Worm (Caenorhabditis elegans) whole organism, young adult: ENCODE data around the gene R02E12.5.

ENCODE experiments used
- C17E4.6 ChIP-seq: fragments of 200-800 bp; sonication (Bioruptor generic); IDR thresholded peaks from 2 replicates; pipeline ENCODE4 v1.3.6; 2022; ENCODE audit warnings: missing genetic modification reagents, missing genetic modification characterization, missing compliant biosample characterization
- F10E7.11 ChIP-seq: sonication (generic microtip); optimal IDR thresholded peaks from 2 replicates; lab custom pipeline; 2017; ENCODE audit warnings: mild to moderate bottlenecking, missing genetic modification characterization, moderate library complexity, missing compliant biosample characterization
- F22D6.2 ChIP-seq: sonication (generic microtip); optimal IDR thresholded peaks from 2 replicates; lab custom pipeline; 2016; ENCODE audit warnings: mild to moderate bottlenecking, missing genetic modification characterization, missing compliant biosample characterization
- F37B4.10 ChIP-seq: fragments of 200-800 bp; sonication (Bioruptor generic); IDR thresholded peaks from 2 replicates; pipeline ENCODE4 v1.3.6; 2022; ENCODE audit warnings: missing genetic modification characterization, missing compliant biosample characterization
- F49E8.2 ChIP-seq: sonication (generic microtip); optimal IDR thresholded peaks from 3 replicates; lab custom pipeline; 2017; ENCODE audit warnings: missing genetic modification characterization, mild to moderate bottlenecking, missing compliant biosample characterization, antibody characterized with exemption, moderate library complexity; ENCODE audit not compliant: insufficient read depth
- K11D2.4 ChIP-seq: fragments of 200-800 bp; sonication (Bioruptor generic); IDR thresholded peaks from 2 replicates; pipeline ENCODE4 v1.3.6; 2022; ENCODE audit warnings: missing genetic modification reagents, missing genetic modification characterization, missing compliant biosample characterization
- T26A5.8 ChIP-seq: sonication (generic microtip); optimal IDR thresholded peaks from 2 replicates; lab custom pipeline; 2016; ENCODE audit warnings: missing genetic modification characterization, missing compliant biosample characterization
- Y53G8AR.9 ChIP-seq: fragments of 200-800 bp; sonication (Bioruptor generic); conservative IDR thresholded peaks from 2 replicates; pipeline ENCODE4 v1.3.6; 2022; ENCODE audit warnings: missing genetic modification reagents, missing genetic modification characterization, missing compliant biosample characterization
- Y79H2A.3 ChIP-seq: fragments of 200-800 bp; sonication (Bioruptor generic); conservative IDR thresholded peaks from 2 replicates; pipeline ENCODE4 v1.3.6; 2022; ENCODE audit warnings: missing genetic modification reagents, missing genetic modification characterization, missing compliant biosample characterization
- Y95B8A.8 ChIP-seq: fragments of 200-800 bp; sonication (Bioruptor generic); IDR thresholded peaks from 2 replicates; pipeline ENCODE4 v1.3.6; 2022; ENCODE audit warnings: missing genetic modification reagents, missing genetic modification characterization, missing compliant biosample characterization
- ama-1 ChIP-seq, 3 experiments: fragments of 150-350 bp in 1 of 3; sonication (generic microtip) in 2 of 3; optimal IDR thresholded peaks; 2 replicates each; lab custom pipeline; 2014 to 2018; ENCODE audit warnings: missing biosample characterization in 2 of 3, missing genetic modification characterization in 2 of 3, missing genetic modification reagents in 2 of 3
- aptf-2 ChIP-seq: fragments of 200-800 bp; sonication (Bioruptor generic); conservative IDR thresholded peaks from 2 replicates; pipeline ENCODE4 v1.3.6; 2022; ENCODE audit warnings: missing genetic modification reagents, missing genetic modification characterization, missing compliant biosample characterization
- atf-7 ChIP-seq: sonication (generic microtip); optimal IDR thresholded peaks from 2 replicates; lab custom pipeline; 2017; ENCODE audit warnings: mild to moderate bottlenecking, missing genetic modification characterization, missing compliant biosample characterization
- ccch-3 ChIP-seq: fragments of 200-800 bp; sonication (Bioruptor generic); optimal IDR thresholded peaks from 2 replicates; lab custom pipeline; 2018; ENCODE audit warnings: mild to moderate bottlenecking, missing genetic modification characterization, missing compliant biosample characterization
- cebp-1 ChIP-seq, 2 experiments: fragments of 200-800 bp in 1 of 2; sonication (Bioruptor generic) in 1 of 2; sonication (generic microtip) in 1 of 2; IDR thresholded peaks in 1 of 2; optimal IDR thresholded peaks in 1 of 2; 2 replicates each; pipeline versions ENCODE4 v1.3.6 to Lab custom; 2017 to 2022; ENCODE audit warnings: missing compliant biosample characterization in 2 of 2, missing genetic modification characterization in 2 of 2, mild to moderate bottlenecking in 1 of 2, missing genetic modification reagents in 1 of 2, moderate library complexity in 1 of 2
- cebp-2 ChIP-seq: fragments of 200-800 bp; sonication (Bioruptor generic); IDR thresholded peaks from 2 replicates; pipeline ENCODE4 v1.3.6; 2022; ENCODE audit warnings: missing genetic modification characterization, missing compliant biosample characterization
- ceh-40 ChIP-seq: fragments of 200-800 bp; sonication (Bioruptor generic); IDR thresholded peaks from 2 replicates; pipeline ENCODE4 v1.3.6; 2022; ENCODE audit warnings: missing genetic modification characterization, missing compliant biosample characterization
- ceh-91 ChIP-seq: fragments of 200-800 bp; sonication (Bioruptor generic); IDR thresholded peaks from 2 replicates; pipeline ENCODE4 v1.3.6; 2022; ENCODE audit warnings: missing genetic modification reagents, missing genetic modification characterization, missing compliant biosample characterization
- dox-1 ChIP-seq: fragments of 200-800 bp; sonication (Bioruptor generic); IDR thresholded peaks from 2 replicates; pipeline ENCODE4 v1.3.6; 2022; ENCODE audit warnings: missing genetic modification reagents, missing genetic modification characterization, missing compliant biosample characterization
- egl-18 ChIP-seq: fragments of 200-800 bp; sonication (Bioruptor generic); IDR thresholded peaks from 2 replicates; pipeline ENCODE4 v1.3.6; 2022; ENCODE audit warnings: missing genetic modification reagents, missing genetic modification characterization, missing compliant biosample characterization
- ekl-4 ChIP-seq: fragments of 200-800 bp; sonication (Bioruptor generic); IDR thresholded peaks from 2 replicates; pipeline ENCODE4 v1.3.6; 2022; ENCODE audit warnings: missing genetic modification reagents, missing genetic modification characterization, missing compliant biosample characterization
- gei-17 ChIP-seq: fragments of 200-800 bp; sonication (Bioruptor generic); optimal IDR thresholded peaks from 2 replicates; lab custom pipeline; 2018; ENCODE audit warnings: mild to moderate bottlenecking, missing genetic modification characterization, missing compliant biosample characterization
- hmg-1.2 ChIP-seq: fragments of 200-800 bp; sonication (Bioruptor generic); IDR thresholded peaks from 2 replicates; pipeline ENCODE4 v1.3.6; 2022; ENCODE audit warnings: missing genetic modification reagents, missing genetic modification characterization, missing compliant biosample characterization
- hmg-20 ChIP-seq: fragments of 200-800 bp; sonication (Bioruptor generic); IDR thresholded peaks from 2 replicates; pipeline ENCODE4 v1.3.6; 2022; ENCODE audit warnings: missing genetic modification reagents, missing genetic modification characterization, missing compliant biosample characterization
- let-607 ChIP-seq, 2 experiments: fragments of 200-800 bp in 1 of 2; sonication (Bioruptor generic) in 1 of 2; sonication (generic microtip) in 1 of 2; optimal IDR thresholded peaks; 2 replicates each; lab custom pipeline; 2016 to 2018; ENCODE audit warnings: mild to moderate bottlenecking in 2 of 2, missing compliant biosample characterization in 2 of 2, missing genetic modification characterization in 2 of 2, moderate library complexity in 2 of 2, missing genotype in 1 of 2
- lin-40 ChIP-seq: sonication (generic microtip); optimal IDR thresholded peaks from 2 replicates; lab custom pipeline; 2016; ENCODE audit warnings: missing genetic modification characterization, mild to moderate bottlenecking, missing compliant biosample characterization, missing genotype, missing genetic modification reagents
- lir-1 ChIP-seq: fragments of 200-800 bp; sonication (Bioruptor generic); conservative IDR thresholded peaks from 2 replicates; pipeline ENCODE4 v1.3.6; 2022; ENCODE audit warnings: missing genetic modification reagents, missing genetic modification characterization, missing compliant biosample characterization
- madf-10 ChIP-seq: sonication (generic microtip); optimal IDR thresholded peaks from 2 replicates; lab custom pipeline; 2016; ENCODE audit warnings: mild to moderate bottlenecking, missing genetic modification characterization, missing compliant biosample characterization
- nfya-1 ChIP-seq: sonication (generic microtip); optimal IDR thresholded peaks from 2 replicates; lab custom pipeline; 2017; ENCODE audit warnings: antibody characterized with exemption, missing compliant biosample characterization, missing genetic modification characterization, borderline replicate concordance; ENCODE audit not compliant: insufficient read depth
- nfyb-1 ChIP-seq: fragments of 200-800 bp; sonication (Bioruptor generic); IDR thresholded peaks from 2 replicates; pipeline ENCODE4 v1.3.6; 2022; ENCODE audit warnings: missing genetic modification reagents, missing genetic modification characterization, missing compliant biosample characterization
- nhr-120 ChIP-seq: fragments of 200-800 bp; sonication (Bioruptor generic); IDR thresholded peaks from 2 replicates; pipeline ENCODE4 v1.3.6; 2022; ENCODE audit warnings: missing genetic modification characterization, missing compliant biosample characterization
- nhr-179 ChIP-seq: sonication (generic microtip); optimal IDR thresholded peaks from 2 replicates; lab custom pipeline; 2016; ENCODE audit warnings: mild to moderate bottlenecking, missing genetic modification characterization, missing compliant biosample characterization
- nhr-80 ChIP-seq: sonication (generic microtip); optimal IDR thresholded peaks from 2 replicates; lab custom pipeline; 2016; ENCODE audit warnings: missing genetic modification characterization, missing compliant biosample characterization
- nhr-90 ChIP-seq: sonication (generic microtip); optimal IDR thresholded peaks from 2 replicates; lab custom pipeline; 2016; ENCODE audit warnings: missing genotype, mild to moderate bottlenecking, missing genetic modification characterization, missing compliant biosample characterization
- rcor-1 ChIP-seq: fragments of 200-800 bp; sonication (Bioruptor generic); IDR thresholded peaks from 2 replicates; pipeline ENCODE4 v1.3.6; 2022; ENCODE audit warnings: missing genetic modification reagents, missing genetic modification characterization, missing compliant biosample characterization
- repo-1 ChIP-seq: sonication (generic microtip); optimal IDR thresholded peaks from 2 replicates; lab custom pipeline; 2017; ENCODE audit warnings: mild to moderate bottlenecking, missing genetic modification characterization, missing compliant biosample characterization
- rpc-1 ChIP-seq, 2 experiments: fragments of 150-350 bp in 1 of 2; sonication (generic microtip) in 1 of 2; optimal IDR thresholded peaks; 2 replicates each; lab custom pipeline; 2014 to 2018; ENCODE audit warnings: missing biosample characterization in 1 of 2, missing genetic modification characterization in 1 of 2, missing genetic modification reagents in 1 of 2, missing genotype in 1 of 2
- sdz-38 ChIP-seq: sonication (generic microtip); optimal IDR thresholded peaks from 2 replicates; lab custom pipeline; 2016; ENCODE audit warnings: missing genotype, missing genetic modification characterization, missing compliant biosample characterization
- snpc-4 ChIP-seq, 5 experiments: fragments of 150-350 bp in 1 of 5; sonication (generic microtip) in 4 of 5; optimal IDR thresholded peaks; 2 replicates each; lab custom pipeline; 2014 to 2018; ENCODE audit warnings: missing genetic modification characterization in 5 of 5, missing biosample characterization in 3 of 5, antibody characterized with exemption in 2 of 5, mild to moderate bottlenecking in 2 of 5, missing compliant biosample characterization in 2 of 5, missing genotype in 2 of 5, moderate library complexity in 2 of 5, missing genetic modification reagents in 1 of 5
- somi-1 ChIP-seq: fragments of 200-800 bp; sonication (Bioruptor generic); optimal IDR thresholded peaks from 2 replicates; lab custom pipeline; 2018; ENCODE audit warnings: mild to moderate bottlenecking, missing genetic modification characterization, missing compliant biosample characterization
- tbp1 ChIP-seq: fragments of 200-800 bp; sonication (Bioruptor generic); optimal IDR thresholded peaks from 2 replicates; lab custom pipeline; 2018; ENCODE audit warnings: mild to moderate bottlenecking, missing genetic modification characterization, missing compliant biosample characterization
- tlf-1 ChIP-seq: fragments of 200-800 bp; sonication (Bioruptor generic); optimal IDR thresholded peaks from 2 replicates; lab custom pipeline; 2018; ENCODE audit warnings: mild to moderate bottlenecking, missing genetic modification characterization, missing compliant biosample characterization
- unc-62 ChIP-seq: fragments of 150-350 bp; optimal IDR thresholded peaks from 2 replicates; lab custom pipeline; 2014; ENCODE audit warnings: missing biosample characterization, missing genetic modification reagents, missing genetic modification characterization
- ztf-22 ChIP-seq: fragments of 200-800 bp; sonication (Bioruptor generic); optimal IDR thresholded peaks from 2 replicates; lab custom pipeline; 2018; ENCODE audit warnings: mild to moderate bottlenecking, missing genetic modification characterization, moderate library complexity, missing compliant biosample characterization
- ztf-26 ChIP-seq: sonication (generic microtip); optimal IDR thresholded peaks from 2 replicates; lab custom pipeline; 2017; ENCODE audit warnings: missing genetic modification characterization, missing compliant biosample characterization
- ztf-3 ChIP-seq: fragments of 200-800 bp; sonication (Bioruptor generic); optimal IDR thresholded peaks from 2 replicates; lab custom pipeline; 2018; ENCODE audit warnings: mild to moderate bottlenecking, missing genetic modification characterization, missing compliant biosample characterization
- ztf-6 ChIP-seq: fragments of 200-800 bp; sonication (Bioruptor generic); IDR thresholded peaks from 2 replicates; pipeline ENCODE4 v1.3.6; 2022; ENCODE audit warnings: missing genetic modification reagents, missing genetic modification characterization, missing compliant biosample characterization

Gene R02E12.5

DNA sequence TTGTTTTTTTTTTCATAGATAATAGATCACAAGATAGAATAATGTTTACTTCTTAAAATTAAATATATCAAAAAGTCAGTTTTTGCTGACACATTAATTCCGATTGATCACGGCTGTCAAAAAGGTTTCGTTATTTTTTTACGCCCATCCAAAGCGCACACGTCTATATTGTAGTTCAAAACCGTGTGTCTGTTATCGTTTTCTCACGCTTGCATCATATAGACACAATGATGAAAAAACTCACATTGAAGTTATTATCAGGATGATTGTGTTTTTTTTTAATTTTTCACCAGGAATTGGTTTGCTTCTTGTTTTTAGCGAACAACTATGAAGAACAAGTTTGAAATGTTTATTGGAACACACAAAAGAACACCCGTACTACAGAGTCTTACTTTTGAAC is 10.6 kb downstream of the R02E12.5 start:
- TF ChIP-seq somi-1 (GFP tag; lab: Kevin White, UChicago), result no peak
- no peak for TF ChIP-seq nhr-120 (GFP tag; lab: Robert Waterston, UW)
- peak; percentile 2 for TF ChIP-seq nhr-179 (tag; lab: Kevin White, UChicago)
- TF ChIP-seq snpc-4 (GFP tag; optimal IDR thresholded peaks at IDR 0.05; lab: Kevin White, UChicago), result no peak
- peak in 1 of 4 experiments; percentile 8 for TF ChIP-seq snpc-4 (tag; optimal IDR thresholded peaks at IDR 0.05; lab: Kevin White, UChicago)
- no peak for TF ChIP-seq nfya-1
- no peak for TF ChIP-seq lir-1 (GFP tag; lab: Robert Waterston, UW)
- no peak for TF ChIP-seq ceh-91 (GFP tag; lab: Robert Waterston, UW)
- TF ChIP-seq K11D2.4, result no peak
- TF ChIP-seq T26A5.8 (tag; lab: Kevin White, UChicago), result no peak
- no peak for TF ChIP-seq Y79H2A.3 (GFP tag; lab: Robert Waterston, UW)
- no peak for TF ChIP-seq cebp-1 (GFP tag; IDR thresholded peaks at IDR 0.05; lab: Robert Waterston, UW)
- peak; percentile 55 for TF ChIP-seq cebp-1 (tag; optimal IDR thresholded peaks at IDR 0.05; lab: Kevin White, UChicago)
- peak; percentile 13 for TF ChIP-seq gei-17 (GFP tag; lab: Kevin White, UChicago)
- TF ChIP-seq hmg-1.2, result no peak
- no peak for TF ChIP-seq F49E8.2
- no peak for TF ChIP-seq unc-62 (GFP tag; lab: Kevin White, UChicago)
- peak; percentile 44 for TF ChIP-seq atf-7 (tag; lab: Kevin White, UChicago)
- TF ChIP-seq nhr-90 (tag; lab: Kevin White, UChicago), result peak; percentile 87
- no peak for TF ChIP-seq F10E7.11 (tag; lab: Kevin White, UChicago)
- peak; percentile 40 for TF ChIP-seq tbp1 (GFP tag; lab: Kevin White, UChicago)
- no peak for TF ChIP-seq egl-18 (GFP tag; lab: Robert Waterston, UW)
- peak; percentile 81 for TF ChIP-seq madf-10
- TF ChIP-seq hmg-20 (GFP tag; lab: Robert Waterston, UW), result no peak
- no peak for TF ChIP-seq aptf-2 (GFP tag; lab: Robert Waterston, UW)
- peak; percentile 36; the same call in 1 of the 2 replicates for TF ChIP-seq Y53G8AR.9
- 0 out of 2 replicates have a peak, but pooled peaks have one; percentile 33 for TF ChIP-seq cebp-2 (GFP tag; lab: Robert Waterston, UW)
- no peak; the same call in 1 of the 2 replicates for TF ChIP-seq dox-1 (GFP tag; lab: Robert Waterston, UW)
- TF ChIP-seq F37B4.10 (GFP tag; lab: Robert Waterston, UW), result no peak
- TF ChIP-seq ceh-40, result no peak
- peak; percentile 19 for TF ChIP-seq F22D6.2 (tag; lab: Kevin White, UChicago)
- peak; percentile 32 for TF ChIP-seq tlf-1 (GFP tag; lab: Kevin White, UChicago)
- no peak for TF ChIP-seq ccch-3 (GFP tag; lab: Kevin White, UChicago)
- no peak for TF ChIP-seq ekl-4 (GFP tag; lab: Robert Waterston, UW)
- peak; percentile 96 for TF ChIP-seq nhr-80 (tag; lab: Kevin White, UChicago)
- peak; percentile 76 for TF ChIP-seq lin-40
- TF ChIP-seq ama-1 (optimal IDR thresholded peaks at IDR 0.05; lab: Kevin White, UChicago), result no peak
- TF ChIP-seq ama-1 (GFP tag; optimal IDR thresholded peaks at IDR 0.05; lab: Kevin White, UChicago), result peak in 1 of 2 experiments; percentile 9
- no peak for TF ChIP-seq rcor-1
- TF ChIP-seq nfyb-1 (GFP tag; lab: Robert Waterston, UW), result no peak
- no peak for TF ChIP-seq repo-1
- TF ChIP-seq ztf-6 (GFP tag; lab: Robert Waterston, UW), result no peak
- TF ChIP-seq C17E4.6 (GFP tag; lab: Robert Waterston, UW), result no peak
- peak; percentile 45 for TF ChIP-seq ztf-26
- TF ChIP-seq ztf-22, result peak; percentile 71
- no peak for TF ChIP-seq rpc-1 (optimal IDR thresholded peaks at IDR 0.05; lab: Kevin White, UChicago)
- no peak for TF ChIP-seq rpc-1 (tag; optimal IDR thresholded peaks at IDR 0.05; lab: Kevin White, UChicago)
- TF ChIP-seq let-607 (tag; optimal IDR thresholded peaks at IDR 0.05; lab: Kevin White, UChicago), result peak; percentile 24 to 86
- no peak for TF ChIP-seq Y95B8A.8 (GFP tag; lab: Robert Waterston, UW)
- no peak for TF ChIP-seq ztf-3 (GFP tag; lab: Kevin White, UChicago)
- no peak for TF ChIP-seq sdz-38 (tag; lab: Kevin White, UChicago)
